Worm (Caenorhabditis elegans) whole organism, early embryonic: ENCODE results near the gene C06C3.12.

Experiments
- B0310.2 ChIP-seq: sonication (generic microtip); optimal IDR thresholded peaks from 2 replicates; lab custom pipeline; 2016; ENCODE audit warnings: mild to moderate bottlenecking, missing genetic modification characterization, missing compliant biosample characterization
- F13C5.2 ChIP-seq: sonication (generic microtip); optimal IDR thresholded peaks from 2 replicates; lab custom pipeline; 2017; ENCODE audit warnings: mild to moderate bottlenecking, missing genetic modification characterization, inconsistent platforms, missing compliant biosample characterization
- aly-1 ChIP-seq: sonication (generic microtip); optimal IDR thresholded peaks from 2 replicates; lab custom pipeline; 2016; ENCODE audit warnings: missing genetic modification characterization, missing compliant biosample characterization
- ama-1 ChIP-seq: fragments of 150-350 bp; optimal IDR thresholded peaks from 2 replicates; lab custom pipeline; 2014
- ceh-13 ChIP-seq: fragments of 200-800 bp; sonication (Bioruptor generic); optimal IDR thresholded peaks from 2 replicates; lab custom pipeline; 2018; ENCODE audit warnings: mild to moderate bottlenecking, missing genetic modification characterization, missing compliant biosample characterization
- ceh-36 ChIP-seq: sonication (generic microtip); optimal IDR thresholded peaks from 2 replicates; lab custom pipeline; 2016; ENCODE audit warnings: missing genetic modification characterization, inconsistent platforms, missing compliant biosample characterization
- ets-7 ChIP-seq: sonication (generic microtip); optimal IDR thresholded peaks from 2 replicates; lab custom pipeline; 2016; ENCODE audit warnings: missing genotype, missing genetic modification characterization, missing compliant biosample characterization
- flt-1 ChIP-seq: fragments of 200-800 bp; sonication (Bioruptor generic); IDR thresholded peaks from 2 replicates; pipeline ENCODE4 v1.3.6; 2022; ENCODE audit warnings: missing genetic modification characterization, missing compliant biosample characterization
- hmbx-1 ChIP-seq: sonication (generic microtip); optimal IDR thresholded peaks from 2 replicates; lab custom pipeline; 2016; ENCODE audit warnings: mild to moderate bottlenecking, missing genetic modification characterization, missing compliant biosample characterization
- hmg-4 ChIP-seq: fragments of 200-800 bp; sonication (Bioruptor generic); optimal IDR thresholded peaks from 2 replicates; lab custom pipeline; 2018; ENCODE audit warnings: mild to moderate bottlenecking, missing genetic modification characterization, missing compliant biosample characterization
- hnd-1 ChIP-seq: sonication (generic microtip); optimal IDR thresholded peaks from 2 replicates; lab custom pipeline; 2016; ENCODE audit warnings: missing genetic modification characterization, missing compliant biosample characterization
- pes-1 ChIP-seq: fragments of 200-800 bp; sonication (Bioruptor generic); IDR thresholded peaks from 2 replicates; pipeline ENCODE4 v1.3.6; 2022; ENCODE audit warnings: missing genetic modification reagents, missing genetic modification characterization, missing compliant biosample characterization
- scrt-1 ChIP-seq: fragments of 200-800 bp; sonication (Bioruptor generic); IDR thresholded peaks from 2 replicates; pipeline ENCODE4 v1.3.6; 2022; ENCODE audit warnings: missing genetic modification characterization, missing compliant biosample characterization
- sea-1 ChIP-seq: fragments of 200-800 bp; sonication (Bioruptor generic); conservative IDR thresholded peaks from 2 replicates; pipeline ENCODE4 v1.3.6; 2022; ENCODE audit warnings: missing genetic modification characterization, missing compliant biosample characterization
- tbx-11 ChIP-seq: fragments of 200-800 bp; sonication (Bioruptor generic); IDR thresholded peaks from 2 replicates; pipeline ENCODE4 v1.3.6; 2022; ENCODE audit warnings: missing genetic modification characterization, missing compliant biosample characterization
- tbx-37 ChIP-seq: fragments of 200-800 bp; sonication (Bioruptor generic); conservative IDR thresholded peaks from 2 replicates; pipeline ENCODE4 v1.3.6; 2022; ENCODE audit warnings: missing genetic modification reagents, missing genetic modification characterization, missing compliant biosample characterization
- tra-4 ChIP-seq: sonication (generic microtip); optimal IDR thresholded peaks from 2 replicates; lab custom pipeline; 2017; ENCODE audit warnings: missing genetic modification characterization, missing compliant biosample characterization

C06C3.12 gene

DNA sequence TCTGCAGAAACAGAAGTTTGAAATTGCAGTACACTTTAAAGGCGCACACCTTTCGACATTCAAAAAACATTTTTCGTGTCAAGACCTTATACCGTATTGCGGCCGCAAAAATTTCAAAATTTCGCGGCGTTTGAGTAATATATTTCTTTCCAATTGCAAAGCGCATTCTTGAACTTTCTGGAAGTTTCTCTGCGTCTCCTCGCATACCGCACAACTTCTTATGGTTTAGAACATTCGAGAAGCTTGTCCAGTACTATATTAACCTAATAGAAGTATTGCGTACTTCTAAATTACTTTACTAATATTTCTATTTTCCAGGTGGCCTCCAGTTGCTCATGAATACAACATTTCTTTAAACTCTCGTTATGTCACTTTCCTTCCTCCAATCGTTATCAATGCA, 38.3 kb upstream of the C06C3.12 start:
- TF ChIP-seq hmg-4 (GFP tag; lab: Kevin White, UChicago): no peak
- no peak for TF ChIP-seq pes-1 (GFP tag; lab: Robert Waterston, UW)
- no peak for TF ChIP-seq scrt-1 (GFP tag; lab: Robert Waterston, UW)
- TF ChIP-seq ceh-13 (GFP tag; lab: Kevin White, UChicago): no peak
- no peak for TF ChIP-seq hmbx-1 (tag; lab: Kevin White, UChicago)
- TF ChIP-seq F13C5.2 (tag; lab: Kevin White, UChicago): no peak
- TF ChIP-seq tbx-37: no peak
- TF ChIP-seq hnd-1: no peak
- no peak for TF ChIP-seq ama-1 (lab: Kevin White, UChicago)
- TF ChIP-seq ets-7 (tag; lab: Kevin White, UChicago): no peak
- no peak for TF ChIP-seq tbx-11 (GFP tag; lab: Robert Waterston, UW)
- no peak for TF ChIP-seq tra-4 (tag; lab: Kevin White, UChicago)
- no peak for TF ChIP-seq flt-1 (GFP tag; lab: Robert Waterston, UW)
- TF ChIP-seq B0310.2: no peak
- no peak for TF ChIP-seq ceh-36
- no peak for TF ChIP-seq aly-1 (tag; lab: Kevin White, UChicago)
- TF ChIP-seq sea-1 (GFP tag; lab: Robert Waterston, UW): no peak

DNA sequence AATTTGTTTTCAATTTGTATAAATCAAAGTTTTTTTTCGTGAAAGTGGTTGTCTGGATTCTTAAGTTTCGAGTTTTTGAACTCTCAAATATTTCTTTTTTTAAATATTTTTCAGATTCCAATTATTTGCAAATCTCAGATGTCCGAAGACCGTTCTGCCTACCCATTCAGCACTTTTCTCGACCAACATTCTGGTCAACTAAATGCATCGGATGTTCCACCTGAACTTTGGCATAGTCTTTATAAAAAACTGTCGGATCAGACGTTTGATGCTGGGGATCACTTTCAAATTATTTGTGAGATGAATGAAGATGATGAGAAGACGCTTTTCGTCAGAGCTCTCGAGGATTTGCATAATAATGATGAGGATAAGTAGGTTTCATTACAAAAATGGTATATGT, 36.0 kb upstream of the C06C3.12 start, which contains the start of gene ttll-12:
Gene ttll-12, plus strand, starts transcription at position 139 of the 400 bp plus-strand sequence.
- TF ChIP-seq flt-1 (GFP tag; lab: Robert Waterston, UW) (no peak), hnd-1 (no peak), ceh-13 (GFP tag; lab: Kevin White, UChicago) (no peak), sea-1 (GFP tag; lab: Robert Waterston, UW) (no peak), hmbx-1 (tag; lab: Kevin White, UChicago) (no peak), ets-7 (tag; lab: Kevin White, UChicago) (no peak), pes-1 (GFP tag; lab: Robert Waterston, UW) (no peak), tra-4 (tag; lab: Kevin White, UChicago) (no peak), scrt-1 (GFP tag; lab: Robert Waterston, UW) (no peak)

DNA sequence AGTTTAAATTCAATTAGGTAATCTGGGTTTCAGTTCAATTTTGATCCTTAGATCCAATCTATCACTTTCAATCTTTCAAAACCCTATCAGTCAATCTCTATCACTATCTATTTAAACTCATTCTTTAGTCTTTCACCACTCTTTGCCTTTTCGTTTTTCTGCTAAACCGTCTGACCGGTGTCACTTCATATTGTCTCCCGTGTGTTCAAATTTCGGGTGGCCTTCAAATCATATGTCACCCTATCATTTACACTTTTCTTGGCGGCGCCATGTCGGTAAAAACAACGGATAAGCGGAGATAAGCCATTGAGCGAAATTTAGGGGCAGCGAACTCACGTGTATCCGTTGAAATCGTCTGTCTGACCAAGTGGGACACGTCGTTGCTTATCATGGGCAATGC, 31.0 kb upstream of the C06C3.12 start:
- TF ChIP-seq F13C5.2 (tag; lab: Kevin White, UChicago) (no peak), aly-1 (tag; lab: Kevin White, UChicago) (no peak), ets-7 (tag; lab: Kevin White, UChicago) (no peak), sea-1 (GFP tag; lab: Robert Waterston, UW) (no peak), scrt-1 (GFP tag; lab: Robert Waterston, UW) (no peak), B0310.2 (no peak), ceh-36 (no peak), ama-1 (lab: Kevin White, UChicago) (no peak), tbx-37 (no peak), tra-4 (tag; lab: Kevin White, UChicago) (no peak), flt-1 (GFP tag; lab: Robert Waterston, UW) (no peak), hmg-4 (GFP tag; lab: Kevin White, UChicago) (no peak), tbx-11 (GFP tag; lab: Robert Waterston, UW) (no peak), hmbx-1 (tag; lab: Kevin White, UChicago) (no peak), ceh-13 (GFP tag; lab: Kevin White, UChicago) (no peak), hnd-1 (no peak), pes-1 (GFP tag; lab: Robert Waterston, UW) (no peak)

DNA sequence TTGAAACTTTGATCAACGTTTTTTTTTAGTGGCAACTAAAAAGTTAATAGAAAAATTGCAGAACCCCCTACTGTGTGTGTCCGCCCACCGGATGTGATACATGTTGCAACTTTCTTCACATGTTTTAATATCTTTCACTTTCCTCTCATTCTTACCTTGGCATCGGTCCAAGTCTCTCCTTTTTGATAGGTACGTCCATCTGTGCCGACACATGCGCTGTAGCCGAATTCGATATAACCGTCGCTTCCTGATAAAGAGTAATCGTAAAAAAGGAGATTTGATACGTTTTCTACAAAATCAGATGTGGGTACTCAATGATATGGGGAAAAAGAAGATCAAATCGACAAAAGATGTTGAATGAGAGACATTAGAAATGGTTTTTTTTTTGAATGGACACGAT, 29.8 kb upstream of the C06C3.12 start:
- no peak for TF ChIP-seq aly-1 (tag; lab: Kevin White, UChicago)
- no peak for TF ChIP-seq F13C5.2 (tag; lab: Kevin White, UChicago)
- no peak for TF ChIP-seq pes-1 (GFP tag; lab: Robert Waterston, UW)
- TF ChIP-seq ceh-13 (GFP tag; lab: Kevin White, UChicago): no peak
- TF ChIP-seq flt-1 (GFP tag; lab: Robert Waterston, UW): no peak
- TF ChIP-seq hmbx-1 (tag; lab: Kevin White, UChicago): no peak
- TF ChIP-seq hmg-4 (GFP tag; lab: Kevin White, UChicago): no peak
- no peak for TF ChIP-seq scrt-1 (GFP tag; lab: Robert Waterston, UW)
- no peak for TF ChIP-seq tra-4 (tag; lab: Kevin White, UChicago)
- TF ChIP-seq ama-1 (lab: Kevin White, UChicago): no peak
- TF ChIP-seq ets-7 (tag; lab: Kevin White, UChicago): no peak
- TF ChIP-seq ceh-36: no peak
- no peak for TF ChIP-seq tbx-11 (GFP tag; lab: Robert Waterston, UW)
- TF ChIP-seq sea-1 (GFP tag; lab: Robert Waterston, UW): no peak
- TF ChIP-seq tbx-37: no peak
- TF ChIP-seq B0310.2: no peak
- no peak for TF ChIP-seq hnd-1

DNA sequence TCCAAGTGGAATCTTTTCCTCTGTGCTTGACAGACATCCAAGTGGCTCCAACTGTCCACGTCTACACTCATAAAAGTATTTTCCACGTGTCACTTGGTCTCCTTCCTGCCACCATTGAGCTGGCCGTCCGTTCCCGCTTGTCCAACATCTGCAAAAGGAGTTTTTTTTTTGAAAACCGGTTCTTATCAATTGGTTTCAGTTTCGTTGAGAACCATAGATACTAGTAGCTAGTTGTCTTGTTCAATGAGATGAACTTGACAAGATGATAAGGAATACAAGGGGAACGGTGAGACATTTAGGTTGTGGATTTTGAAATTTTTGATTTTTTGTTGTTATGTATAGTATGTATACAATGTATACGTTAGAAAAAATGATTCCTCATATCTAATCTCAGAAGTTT, 29.1 kb upstream of the C06C3.12 start:
- TF ChIP-seq flt-1 (GFP tag; lab: Robert Waterston, UW) (no peak), ceh-13 (GFP tag; lab: Kevin White, UChicago) (no peak), pes-1 (GFP tag; lab: Robert Waterston, UW) (no peak), hmbx-1 (tag; lab: Kevin White, UChicago) (no peak), aly-1 (tag; lab: Kevin White, UChicago) (no peak), ets-7 (tag; lab: Kevin White, UChicago) (no peak), tbx-37 (no peak), scrt-1 (GFP tag; lab: Robert Waterston, UW) (no peak), ceh-36 (no peak), ama-1 (lab: Kevin White, UChicago) (no peak), tbx-11 (GFP tag; lab: Robert Waterston, UW) (no peak)

DNA sequence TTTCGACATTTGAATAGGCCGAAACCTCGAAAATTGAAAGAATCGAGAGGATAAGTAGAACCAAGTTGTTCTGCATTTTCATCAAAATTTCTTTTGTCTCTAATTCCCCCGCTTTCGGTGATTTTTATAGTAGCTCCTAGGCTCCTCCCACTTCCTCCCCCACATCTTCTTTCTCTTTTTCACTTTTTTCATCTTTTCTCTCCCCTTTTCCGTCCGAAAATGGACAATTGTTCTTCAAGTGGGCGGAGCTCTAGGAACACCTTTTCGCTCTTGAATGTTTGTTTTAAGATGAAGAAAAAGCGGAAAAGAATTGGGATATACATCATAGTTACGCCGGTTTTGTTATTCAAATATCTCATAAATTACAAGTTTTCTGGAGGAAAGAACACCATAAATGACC, 28.4 kb upstream of the C06C3.12 start, which contains the start of gene F42A8.1:
Gene F42A8.1, minus strand, starts transcription at position 101 of the 400 bp plus-strand sequence.
- TF ChIP-seq ets-7 (tag; lab: Kevin White, UChicago) (no peak), F13C5.2 (tag; lab: Kevin White, UChicago) (no peak), hmg-4 (GFP tag; lab: Kevin White, UChicago) (no peak), hnd-1 (no peak), pes-1 (GFP tag; lab: Robert Waterston, UW) (no peak), ceh-36 (no peak), sea-1 (GFP tag; lab: Robert Waterston, UW) (0 out of 2 replicates have a peak, but pooled peaks have one; percentile 44)

DNA sequence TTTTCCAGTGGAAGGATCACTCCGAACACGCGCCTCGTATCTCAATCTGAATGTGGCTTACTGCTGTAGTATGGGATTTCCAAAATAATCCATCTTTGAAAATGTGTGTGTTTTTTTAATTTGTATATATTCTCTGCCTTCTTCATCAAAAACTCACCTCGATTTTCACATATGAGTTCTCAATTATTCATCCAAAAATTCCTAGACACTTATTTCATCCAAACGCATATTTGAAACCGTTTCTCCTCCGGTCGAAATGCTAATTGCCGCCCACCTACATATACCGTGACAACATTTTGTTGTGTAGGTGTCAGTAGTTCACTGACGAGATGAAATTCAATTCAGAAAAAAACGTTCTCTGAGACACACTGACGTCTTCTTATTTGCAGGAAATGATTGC, 27.5 kb upstream of the C06C3.12 start:
- TF ChIP-seq aly-1 (tag; lab: Kevin White, UChicago): no peak
- TF ChIP-seq hnd-1: no peak
- TF ChIP-seq flt-1 (GFP tag; lab: Robert Waterston, UW): no peak
- no peak for TF ChIP-seq ets-7 (tag; lab: Kevin White, UChicago)
- TF ChIP-seq pes-1 (GFP tag; lab: Robert Waterston, UW): no peak
